Fruit fly (Drosophila melanogaster): Measurements from ENCODE around the gene FER.

Gene FER

DNA sequence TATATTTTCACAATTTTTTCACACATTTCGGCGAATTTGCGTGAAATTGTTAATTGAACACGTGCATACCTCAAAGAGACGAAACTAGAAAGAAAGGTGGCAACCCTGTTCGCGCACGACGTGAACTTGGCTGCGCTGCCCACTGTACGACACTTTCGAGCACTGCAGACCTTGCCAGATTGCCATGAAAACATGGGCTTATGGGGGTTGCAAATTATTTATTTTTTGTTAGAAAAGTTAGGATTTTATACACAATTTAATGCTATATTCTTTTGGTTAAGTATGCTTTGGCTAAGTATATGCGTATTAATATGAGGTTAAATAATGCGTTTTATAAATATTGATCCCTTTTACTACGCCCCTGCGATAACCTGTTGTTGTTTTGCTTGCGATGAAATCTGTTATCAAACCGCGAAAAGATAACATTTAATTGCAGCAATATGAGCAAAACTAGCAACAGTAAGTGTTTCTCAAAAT lies 6.8 kb upstream of the FER start, which contains the start of the genes RpL34b and CG8132 (continued):
- peak; percentile 96 for TF ChIP-seq Fer3 (tag; optimal IDR thresholded peaks at IDR 0.05)
- TF ChIP-seq CG10654 (GFP tag; optimal IDR thresholded peaks at IDR 0.05): peak; percentile 96
- peak; percentile 89 for TF ChIP-seq tap (tag; optimal IDR thresholded peaks at IDR 0.05)
- TF ChIP-seq wdn (GFP tag; IDR thresholded peaks at IDR 0.05): peak; percentile 96
- peak; percentile 94 for TF ChIP-seq CG2199 (GFP tag; IDR thresholded peaks at IDR 0.05)
- peak; percentile 87 for TF ChIP-seq sd (tag; optimal IDR thresholded peaks at IDR 0.05)
- TF ChIP-seq Ravus (GFP tag; IDR thresholded peaks at IDR 0.05): peak; percentile 79
- TF ChIP-seq Mad (GFP tag; optimal IDR thresholded peaks at IDR 0.05): peak; percentile 97
- peak; percentile 98 for TF ChIP-seq gem (tag; optimal IDR thresholded peaks at IDR 0.05)
- TF ChIP-seq CG14710 (tag; optimal IDR thresholded peaks at IDR 0.05): peak; percentile 95
- TF ChIP-seq tll (GFP tag; optimal IDR thresholded peaks at IDR 0.05): peak in 1 of 2 experiments; percentile 58
- TF ChIP-seq row (GFP tag; IDR thresholded peaks at IDR 0.05): peak; percentile 97
- TF ChIP-seq CG9817 (tag; optimal IDR thresholded peaks at IDR 0.05): peak; percentile 98
- peak; percentile 96 for TF ChIP-seq Fer2 (tag; optimal IDR thresholded peaks at IDR 0.05)
- peak; percentile 59 for TF ChIP-seq Dp (GFP tag; optimal IDR thresholded peaks at IDR 0.05)
- peak; percentile 95 for TF ChIP-seq tin (GFP tag; optimal IDR thresholded peaks at IDR 0.05)
- no peak; the same call in 1 of the 2 replicates for TF ChIP-seq sna (GFP tag; IDR thresholded peaks at IDR 0.05; ENCODE audit: partially characterized antibody)
- peak in 1 of 3 experiments; percentile 73 for TF ChIP-seq Stat92E (GFP tag; optimal IDR thresholded peaks at IDR 0.05)
- peak; percentile 97 for TF ChIP-seq mam (GFP tag; optimal IDR thresholded peaks at IDR 0.05)
- TF ChIP-seq CG5180 (GFP tag; optimal IDR thresholded peaks at IDR 0.05): peak; percentile 83
- TF ChIP-seq vnd (GFP tag; IDR thresholded peaks at IDR 0.05; ENCODE audit: partially characterized antibody): no peak
- TF ChIP-seq HHEX (GFP tag; optimal IDR thresholded peaks at IDR 0.05): peak; percentile 96
- TF ChIP-seq CG7786 (GFP tag; optimal IDR thresholded peaks at IDR 0.05): peak; percentile 95
- TF ChIP-seq CG7928 (GFP tag; optimal IDR thresholded peaks at IDR 0.05): peak; percentile 77
- TF ChIP-seq Ets97D (GFP tag; optimal IDR thresholded peaks at IDR 0.05): peak; percentile 99
- TF ChIP-seq CG2202 (tag; optimal IDR thresholded peaks at IDR 0.05): peak; percentile 93
- TF ChIP-seq CG2129 (GFP tag; IDR thresholded peaks at IDR 0.05; ENCODE audit: partially characterized antibody): no peak
- peak; percentile 97 for TF ChIP-seq shn (GFP tag; optimal IDR thresholded peaks at IDR 0.05)
- TF ChIP-seq ash1 (GFP tag; optimal IDR thresholded peaks at IDR 0.05): peak; percentile 97
- peak; percentile 91 for TF ChIP-seq Vsx1 (GFP tag; optimal IDR thresholded peaks at IDR 0.05)
- peak; percentile 93 for TF ChIP-seq CG10431 (GFP tag; optimal IDR thresholded peaks at IDR 0.05)
- peak; percentile 99 for TF ChIP-seq CG12659 (GFP tag; optimal IDR thresholded peaks at IDR 0.05)
- TF ChIP-seq wek (GFP tag; optimal IDR thresholded peaks at IDR 0.05): peak; percentile 79
- TF ChIP-seq chn (GFP tag; optimal IDR thresholded peaks at IDR 0.05): peak; percentile 97
- TF ChIP-seq CG11504 (tag; optimal IDR thresholded peaks at IDR 0.05): peak; percentile 93
- peak; percentile 96 for TF ChIP-seq gcm (GFP tag; optimal IDR thresholded peaks at IDR 0.05)
- TF ChIP-seq CG15011 (GFP tag; optimal IDR thresholded peaks at IDR 0.05): peak; percentile 92
- peak; percentile 97 for TF ChIP-seq zfh1 (GFP tag; IDR thresholded peaks at IDR 0.05)
- TF ChIP-seq pzg (GFP tag; optimal IDR thresholded peaks at IDR 0.05): peak; percentile 97
- peak; percentile 93 for TF ChIP-seq gsb (GFP tag; IDR thresholded peaks at IDR 0.05)
- TF ChIP-seq CG17385 (GFP tag; optimal IDR thresholded peaks at IDR 0.05): peak; percentile 91
- TF ChIP-seq CG6791 (GFP tag; IDR thresholded peaks at IDR 0.05; ENCODE audit: partially characterized antibody): no peak; the same call in 2 of the 3 replicates
- peak; percentile 91 for TF ChIP-seq salm (tag; optimal IDR thresholded peaks at IDR 0.05)
- TF ChIP-seq Oaz (GFP tag; IDR thresholded peaks at IDR 0.05): peak; percentile 85
- TF ChIP-seq sim (GFP tag; IDR thresholded peaks at IDR 0.05): peak; percentile 85
- no peak; the same call in 1 of the 2 replicates for TF ChIP-seq tna (GFP tag; IDR thresholded peaks at IDR 0.05; ENCODE audit: partially characterized antibody)
- peak; percentile 95 for TF ChIP-seq dysf (GFP tag; IDR thresholded peaks at IDR 0.05)
- TF ChIP-seq Trl (optimal IDR thresholded peaks at IDR 0.05): peak in 1 of 2 experiments; percentile 40
- TF ChIP-seq Trl (GFP tag; optimal IDR thresholded peaks at IDR 0.05): peak; percentile 98

Measured in whole organism, embryonic.